Worm (Caenorhabditis elegans) whole organism, L4/young adult: ENCODE data around the gene F08D12.15.

Experiments used
- W03F9.2 ChIP-seq: fragments of 150-350 bp; optimal IDR thresholded peaks from 2 replicates; lab custom pipeline; 2014; ENCODE audit warnings: missing biosample characterization, missing genetic modification characterization
- dao-5 ChIP-seq: sonication (generic microtip); optimal IDR thresholded peaks from 2 replicates; lab custom pipeline; 2016; ENCODE audit warnings: missing genotype, missing genetic modification characterization, moderate library complexity, missing compliant biosample characterization
- him-1 ChIP-seq: sonication (generic microtip); optimal IDR thresholded peaks from 2 replicates; lab custom pipeline; 2016; ENCODE audit warnings: missing genotype, missing genetic modification reagents, missing genetic modification characterization, missing compliant biosample characterization

ce11 chrII:2719212-2719611 is 47.2 kb upstream of the F08D12.15 start:
- TF ChIP-seq him-1 (tag; lab: Kevin White, UChicago) (no peak), dao-5 (tag; lab: Kevin White, UChicago) (no peak), W03F9.2 (tag; lab: Kevin White, UChicago) (no peak)
